Worm (Caenorhabditis elegans): Measurements from ENCODE around the gene C53B4.3.

DNA sequence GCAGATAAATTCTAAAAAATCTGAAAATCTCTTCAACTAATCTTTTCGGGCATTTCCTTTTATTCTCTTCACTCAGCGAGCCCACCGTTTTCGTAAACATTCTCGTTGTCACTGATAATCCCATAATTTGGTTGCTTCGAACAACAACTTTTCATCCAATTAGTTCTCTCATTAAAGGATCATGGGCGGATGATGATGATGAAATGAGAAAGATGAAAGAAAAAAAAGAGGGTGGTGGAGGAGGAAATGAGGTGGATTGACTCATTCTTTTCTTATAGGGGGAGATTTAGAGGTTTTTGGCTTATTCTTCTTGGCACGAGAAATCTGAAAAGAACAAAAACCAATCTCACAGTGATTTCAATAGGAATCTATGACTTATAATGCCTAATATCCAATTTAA is 52.3 kb downstream of the C53B4.3 start:
- TF ChIP-seq ztf-29 (GFP tag; IDR thresholded peaks at IDR 0.05) (no peak), cog-1 (tag; optimal IDR thresholded peaks at IDR 0.05) (no peak), T22C8.4 (GFP tag; IDR thresholded peaks at IDR 0.05) (no peak), med-1 (GFP tag; optimal IDR thresholded peaks at IDR 0.05; ENCODE audit: insufficient read depth) (no peak)
